Worm (Caenorhabditis elegans) whole organism, late embryonic: ENCODE results near the gene fil-1.
"Not testable (repeated sequence)": the region's sequence is repeated elsewhere in the genome, so short reads cannot be mapped to it uniquely, and the experiment has no call there.

Source experiments
- F13H6.1 ChIP-seq: sonication (generic microtip); optimal IDR thresholded peaks from 2 replicates; lab custom pipeline; 2016; ENCODE audit warnings: missing genetic modification characterization, missing compliant biosample characterization
- ama-1 ChIP-seq: fragments of 150-350 bp; optimal IDR thresholded peaks from 2 replicates; lab custom pipeline; 2014
- ceh-19 ChIP-seq: fragments of 200-800 bp; sonication (Bioruptor generic); optimal IDR thresholded peaks from 2 replicates; lab custom pipeline; 2018; ENCODE audit warnings: mild to moderate bottlenecking, missing genetic modification characterization, missing compliant biosample characterization
- ceh-31 ChIP-seq: sonication (generic microtip); optimal IDR thresholded peaks from 2 replicates; lab custom pipeline; 2016; ENCODE audit warnings: missing genetic modification characterization, missing compliant biosample characterization
- fkh-10 ChIP-seq: fragments of 150-350 bp; optimal IDR thresholded peaks from 2 replicates; lab custom pipeline; 2014; ENCODE audit warnings: missing biosample characterization, missing genetic modification reagents, missing genetic modification characterization
- fkh-6 ChIP-seq: sonication (generic microtip); optimal IDR thresholded peaks from 2 replicates; lab custom pipeline; 2016; ENCODE audit warnings: missing genetic modification characterization, missing compliant biosample characterization
- gmeb-2 ChIP-seq: sonication (generic microtip); optimal IDR thresholded peaks from 2 replicates; lab custom pipeline; 2016; ENCODE audit warnings: missing genetic modification characterization, inconsistent platforms, missing compliant biosample characterization
- hlh-13 ChIP-seq: fragments of 200-800 bp; sonication (Bioruptor generic); optimal IDR thresholded peaks from 2 replicates; lab custom pipeline; 2018; ENCODE audit warnings: mild to moderate bottlenecking, missing genetic modification characterization, missing compliant biosample characterization
- hlh-15 ChIP-seq: sonication (generic microtip); optimal IDR thresholded peaks from 2 replicates; lab custom pipeline; 2016; ENCODE audit warnings: missing genetic modification characterization, missing compliant biosample characterization
- hlh-8 ChIP-seq: sonication (generic microtip); optimal IDR thresholded peaks from 2 replicates; lab custom pipeline; 2016; ENCODE audit warnings: missing genotype, missing genetic modification characterization, missing compliant biosample characterization
- mec-3 ChIP-seq: sonication (generic microtip); optimal IDR thresholded peaks from 2 replicates; lab custom pipeline; 2016; ENCODE audit warnings: borderline replicate concordance, missing genetic modification characterization, missing compliant biosample characterization
- pros-1 ChIP-seq: fragments of 150-350 bp; optimal IDR thresholded peaks from 2 replicates; lab custom pipeline; 2014; ENCODE audit warnings: missing biosample characterization, missing genetic modification reagents, missing genetic modification characterization
- sox-2 ChIP-seq: fragments of 200-800 bp; sonication (Bioruptor generic); IDR thresholded peaks from 2 replicates; pipeline ENCODE4 v1.3.6; 2022; ENCODE audit warnings: missing genetic modification reagents, missing genetic modification characterization, missing compliant biosample characterization
- sox-4 ChIP-seq: sonication (generic microtip); optimal IDR thresholded peaks from 2 replicates; lab custom pipeline; 2017; ENCODE audit warnings: mild to moderate bottlenecking, missing genetic modification characterization, inconsistent platforms, missing compliant biosample characterization

Gene fil-1

ce11 chrV:15028896-15029519 lies 35.4 kb downstream of the fil-1 start, which contains the start of gene F14H8.8:
Gene F14H8.8 (plus strand): TSS chrV:15029469.
- no peak for TF ChIP-seq fkh-10
- TF ChIP-seq ceh-31 = no peak
- TF ChIP-seq ceh-19 = no peak
- no peak for TF ChIP-seq F13H6.1 (tag; lab: Kevin White, UChicago)
- no peak for TF ChIP-seq ama-1 (lab: Kevin White, UChicago)
- no peak for TF ChIP-seq hlh-13 (GFP tag; lab: Kevin White, UChicago)
- TF ChIP-seq gmeb-2 (tag; lab: Kevin White, UChicago) = no peak
- no peak for TF ChIP-seq hlh-15 (tag; lab: Kevin White, UChicago)
- no peak for TF ChIP-seq hlh-8 (tag; lab: Kevin White, UChicago)

ce11 chrV:15031373-15031772 lies 37.7 kb downstream of the fil-1 start, which contains the start of gene cng-1:
Gene cng-1 (minus strand): TSS chrV:15031473.
- not testable (repeated sequence) for TF ChIP-seq sox-4; pros-1 (tag; lab: Kevin White, UChicago); fkh-6 (tag; lab: Kevin White, UChicago)

ce11 chrV:15036769-15037168 lies 43.1 kb downstream of the fil-1 start, which contains the start of gene melo-3:
Gene melo-3 (minus strand): TSS chrV:15036869.
- TF ChIP-seq sox-2 (GFP tag; lab: Robert Waterston, UW); ama-1 (lab: Kevin White, UChicago); mec-3 (tag; lab: Kevin White, UChicago): not testable (repeated sequence)
